Worm (Caenorhabditis elegans) whole organism, L1 larva: ENCODE data around the gene ZK228.3.
A peak's percentile ranks its signal among the peaks of the same experiment; 100 is the strongest.

Experiments used
- C16A3.4 ChIP-seq: fragments of 150-350 bp; optimal IDR thresholded peaks from 2 replicates; lab custom pipeline; 2014; ENCODE audit warnings: missing biosample characterization, missing genetic modification characterization
- C34B4.2 ChIP-seq: sonication (generic microtip); optimal IDR thresholded peaks from 2 replicates; lab custom pipeline; 2017; ENCODE audit warnings: mild to moderate bottlenecking, missing genetic modification characterization, missing compliant biosample characterization
- aly-2 ChIP-seq: fragments of 150-350 bp; optimal IDR thresholded peaks from 2 replicates; lab custom pipeline; 2014; ENCODE audit warnings: missing biosample characterization, missing genetic modification characterization
- ama-1 ChIP-seq: fragments of 150-350 bp; optimal IDR thresholded peaks from 2 replicates; lab custom pipeline; 2014
- blmp-1 ChIP-seq: fragments of 150-350 bp; optimal IDR thresholded peaks from 2 replicates; lab custom pipeline; 2014; ENCODE audit warnings: missing biosample characterization, missing genetic modification characterization
- ceh-63 ChIP-seq: fragments of 200-800 bp; sonication (Bioruptor generic); optimal IDR thresholded peaks from 2 replicates; lab custom pipeline; 2018; ENCODE audit warnings: mild to moderate bottlenecking, missing genetic modification characterization, missing compliant biosample characterization
- ceh-8 ChIP-seq: fragments of 200-800 bp; sonication (Bioruptor generic); optimal IDR thresholded peaks from 2 replicates; lab custom pipeline; 2018; ENCODE audit warnings: mild to moderate bottlenecking, missing genetic modification characterization, moderate library complexity, missing compliant biosample characterization
- ceh-82 ChIP-seq, 3 experiments: fragments of 150-350 bp in 1 of 3; sonication (generic microtip) in 2 of 3; optimal IDR thresholded peaks; 2 replicates each; lab custom pipeline; 2014 to 2017; ENCODE audit warnings: missing biosample characterization in 3 of 3, missing genetic modification characterization in 3 of 3
- ceh-88 ChIP-seq: fragments of 200-800 bp; sonication (Bioruptor generic); IDR thresholded peaks from 2 replicates; pipeline ENCODE4 v1.3.6; 2022; ENCODE audit warnings: missing genetic modification characterization, missing compliant biosample characterization
- ceh-90 ChIP-seq: sonication (generic microtip); optimal IDR thresholded peaks from 2 replicates; lab custom pipeline; 2016; ENCODE audit warnings: missing genetic modification characterization, missing compliant biosample characterization
- dpl-1 ChIP-seq, 3 experiments: fragments of 150-350 bp in 2 of 3; sonication (generic microtip) in 1 of 3; optimal IDR thresholded peaks; 2 replicates each; lab custom pipeline; 2014 to 2017; ENCODE audit warnings: missing biosample characterization in 3 of 3, missing genetic modification characterization in 3 of 3, missing genetic modification reagents in 3 of 3
- dsc-1 ChIP-seq: sonication (generic microtip); optimal IDR thresholded peaks from 2 replicates; lab custom pipeline; 2016; ENCODE audit warnings: mild to moderate bottlenecking, missing genetic modification characterization, missing compliant biosample characterization
- efl-1 ChIP-seq, 4 experiments: fragments of 150-350 bp; optimal IDR thresholded peaks in 3 of 4; peaks in 1 of 4; 1 replicate in 1 of 4; 2 replicates in 3 of 4; lab custom pipeline; 2014; ENCODE audit warnings: missing biosample characterization in 2 of 4, missing genetic modification characterization in 2 of 4, missing genetic modification reagents in 2 of 4
- efl-3 ChIP-seq: fragments of 200-800 bp; sonication (Bioruptor generic); optimal IDR thresholded peaks from 2 replicates; lab custom pipeline; 2018; ENCODE audit warnings: mild to moderate bottlenecking, missing genetic modification characterization, missing compliant biosample characterization
- egl-27 ChIP-seq, 2 experiments: fragments of 150-350 bp in 1 of 2; sonication (generic microtip); optimal IDR thresholded peaks; 3 replicates each; lab custom pipeline; 2017 to 2018; ENCODE audit warnings: missing biosample characterization in 2 of 2, missing genetic modification characterization in 2 of 2, missing genetic modification reagents in 2 of 2
- elt-2 ChIP-seq: sonication (generic microtip); optimal IDR thresholded peaks from 2 replicates; lab custom pipeline; 2016; ENCODE audit warnings: missing genetic modification characterization, mild to moderate bottlenecking, inconsistent platforms, missing compliant biosample characterization, missing genetic modification reagents
- elt-3 ChIP-seq, 6 experiments: fragments of 150-350 bp in 1 of 6; sonication (generic microtip); optimal IDR thresholded peaks; 2 replicates each; lab custom pipeline; 2017 to 2018; ENCODE audit warnings: missing biosample characterization in 6 of 6, missing genetic modification characterization in 6 of 6, inconsistent platforms in 1 of 6
- ets-5 ChIP-seq: fragments of 200-800 bp; sonication (Bioruptor generic); IDR thresholded peaks from 2 replicates; pipeline ENCODE4 v1.3.6; 2022; ENCODE audit warnings: missing genetic modification characterization, missing compliant biosample characterization
- fkh-10 ChIP-seq: sonication (generic microtip); optimal IDR thresholded peaks from 2 replicates; lab custom pipeline; 2017; ENCODE audit warnings: missing biosample characterization, missing genetic modification reagents, missing genetic modification characterization
- fkh-4 ChIP-seq: sonication (generic microtip); optimal IDR thresholded peaks from 2 replicates; lab custom pipeline; 2016; ENCODE audit warnings: missing compliant biosample characterization, missing genetic modification characterization, borderline replicate concordance
- fos-1 ChIP-seq: fragments of 150-350 bp; optimal IDR thresholded peaks from 2 replicates; lab custom pipeline; 2014; ENCODE audit warnings: missing biosample characterization, missing genetic modification characterization
- lin-14 ChIP-seq: fragments of 200-800 bp; sonication (Bioruptor generic); optimal IDR thresholded peaks from 2 replicates; lab custom pipeline; 2018; ENCODE audit warnings: mild to moderate bottlenecking, missing genetic modification characterization, moderate library complexity, missing compliant biosample characterization
- lir-3 ChIP-seq: sonication (generic microtip); optimal IDR thresholded peaks from 2 replicates; lab custom pipeline; 2016; ENCODE audit warnings: mild to moderate bottlenecking, missing genetic modification characterization, moderate library complexity, missing compliant biosample characterization; ENCODE audit not compliant: poor library complexity
- lsy-2 ChIP-seq, 2 experiments: fragments of 150-350 bp; optimal IDR thresholded peaks; 2 replicates each; lab custom pipeline; 2014; ENCODE audit warnings: missing biosample characterization in 2 of 2, missing genetic modification characterization in 2 of 2
- mef-2 ChIP-seq: fragments of 150-350 bp; optimal IDR thresholded peaks from 2 replicates; lab custom pipeline; 2014; ENCODE audit warnings: missing biosample characterization, missing genetic modification characterization
- nhr-11 ChIP-seq: fragments of 150-350 bp; optimal IDR thresholded peaks from 2 replicates; lab custom pipeline; 2014; ENCODE audit warnings: missing biosample characterization, missing genetic modification characterization
- nhr-19 ChIP-seq: fragments of 200-800 bp; sonication (Bioruptor generic); conservative IDR thresholded peaks from 2 replicates; pipeline ENCODE4 v1.3.6; 2022; ENCODE audit warnings: missing genetic modification characterization, missing compliant biosample characterization
- nhr-20 ChIP-seq: sonication (generic microtip); optimal IDR thresholded peaks from 2 replicates; lab custom pipeline; 2016; ENCODE audit warnings: mild to moderate bottlenecking, missing genetic modification characterization, missing compliant biosample characterization
- nhr-237 ChIP-seq: fragments of 150-350 bp; optimal IDR thresholded peaks from 2 replicates; lab custom pipeline; 2014; ENCODE audit warnings: missing biosample characterization, missing genetic modification characterization
- nhr-77 ChIP-seq: fragments of 150-350 bp; optimal IDR thresholded peaks from 2 replicates; lab custom pipeline; 2014; ENCODE audit warnings: missing biosample characterization, missing genetic modification characterization
- nhr-90 ChIP-seq: sonication (generic microtip); optimal IDR thresholded peaks from 2 replicates; lab custom pipeline; 2016; ENCODE audit warnings: mild to moderate bottlenecking, missing genetic modification characterization, missing compliant biosample characterization; ENCODE audit not compliant: poor library complexity
- pqm-1 ChIP-seq: sonication (generic microtip); optimal IDR thresholded peaks from 3 replicates; lab custom pipeline; 2017; ENCODE audit warnings: missing biosample characterization, missing genetic modification characterization
- skn-1 ChIP-seq: fragments of 150-350 bp; optimal IDR thresholded peaks from 2 replicates; lab custom pipeline; 2014; ENCODE audit warnings: missing biosample characterization, missing genetic modification characterization
- snpc-4 ChIP-seq: fragments of 150-350 bp; optimal IDR thresholded peaks from 2 replicates; lab custom pipeline; 2014; ENCODE audit warnings: missing biosample characterization, missing genetic modification characterization
- sox-4 ChIP-seq: sonication (generic microtip); optimal IDR thresholded peaks from 2 replicates; lab custom pipeline; 2016; ENCODE audit warnings: missing genetic modification characterization, missing compliant biosample characterization
- tbx-2 ChIP-seq: sonication (generic microtip); optimal IDR thresholded peaks from 2 replicates; lab custom pipeline; 2016; ENCODE audit warnings: missing genetic modification characterization, missing compliant biosample characterization
- unc-62 ChIP-seq: fragments of 150-350 bp; optimal IDR thresholded peaks from 2 replicates; lab custom pipeline; 2014; ENCODE audit warnings: missing biosample characterization, missing genetic modification reagents, missing genetic modification characterization
- unc-86 ChIP-seq: sonication (generic microtip); optimal IDR thresholded peaks from 2 replicates; lab custom pipeline; 2016; ENCODE audit warnings: missing genetic modification characterization, missing compliant biosample characterization
- xbp-1 ChIP-seq: sonication (generic microtip); optimal IDR thresholded peaks from 2 replicates; lab custom pipeline; 2016; ENCODE audit warnings: missing genetic modification characterization, missing compliant biosample characterization

The ZK228.3 gene

ce11 chrV:18461200-18461728 is at the start of gene ZK228.3:
TSS of gene ZK228.3 (minus strand) at chrV:18461250.
- TF ChIP-seq egl-27 (tag; optimal IDR thresholded peaks at IDR 0.05; lab: Kevin White, UChicago) (no peak), fos-1 (tag; lab: Kevin White, UChicago) (no peak), nhr-20 (tag; lab: Kevin White, UChicago) (peak; percentile 30), elt-2 (peak; percentile 93), elt-3 (tag; optimal IDR thresholded peaks at IDR 0.05; lab: Kevin White, UChicago) (peak in 3 of 6 experiments; percentile 10 to 40 (median 20)), C16A3.4 (tag; lab: Kevin White, UChicago) (no peak)

- no peak for TF ChIP-seq lin-14 (GFP tag; lab: Kevin White, UChicago)
- no peak for TF ChIP-seq fkh-4
- TF ChIP-seq fos-1 (tag; lab: Kevin White, UChicago) = no peak
- TF ChIP-seq ets-5 (GFP tag; lab: Robert Waterston, UW) = no peak
- TF ChIP-seq dpl-1 (GFP tag; optimal IDR thresholded peaks at IDR 0.05; lab: Kevin White, UChicago) = no peak
- no peak for TF ChIP-seq C34B4.2 (tag; lab: Kevin White, UChicago)
- no peak for TF ChIP-seq ceh-82 (tag; optimal IDR thresholded peaks at IDR 0.05; lab: Kevin White, UChicago)
- no peak for TF ChIP-seq C16A3.4 (tag; lab: Kevin White, UChicago)
- no peak for TF ChIP-seq nhr-90 (tag; lab: Kevin White, UChicago)
- TF ChIP-seq tbx-2 = no peak
- TF ChIP-seq lir-3 (tag; lab: Kevin White, UChicago) = no peak
- no peak for TF ChIP-seq blmp-1
- no peak for TF ChIP-seq nhr-11 (tag; lab: Kevin White, UChicago)
- no peak for TF ChIP-seq lsy-2 (tag; optimal IDR thresholded peaks at IDR 0.05; lab: Kevin White, UChicago)
- TF ChIP-seq unc-62 (GFP tag; lab: Kevin White, UChicago) = no peak
- no peak for TF ChIP-seq snpc-4 (tag; lab: Kevin White, UChicago)
- no peak for TF ChIP-seq ceh-63
- no peak for TF ChIP-seq fkh-10 (GFP tag; lab: Kevin White, UChicago)
Observed at ce11 chrV:18508564-18508963, 47.5 kb upstream of the ZK228.3 start, which contains the start of gene Y51A2D.1. TSS of gene Y51A2D.1 (plus strand) at chrV:18508864.

- TF ChIP-seq elt-3 (tag; optimal IDR thresholded peaks at IDR 0.05; lab: Kevin White, UChicago) (no peak), dpl-1 (GFP tag; optimal IDR thresholded peaks at IDR 0.05; lab: Kevin White, UChicago) (no peak), skn-1 (tag; lab: Kevin White, UChicago) (no peak), tbx-2 (no peak), ama-1 (lab: Kevin White, UChicago) (no peak), unc-62 (GFP tag; lab: Kevin White, UChicago) (no peak), lin-14 (GFP tag; lab: Kevin White, UChicago) (no peak), nhr-11 (tag; lab: Kevin White, UChicago) (no peak), dsc-1 (tag; lab: Kevin White, UChicago) (no peak), sox-4 (tag; lab: Kevin White, UChicago) (no peak), xbp-1 (tag; lab: Kevin White, UChicago) (no peak), lsy-2 (tag; optimal IDR thresholded peaks at IDR 0.05; lab: Kevin White, UChicago) (no peak), nhr-19 (GFP tag; lab: Robert Waterston, UW) (no peak), efl-3 (no peak), C16A3.4 (tag; lab: Kevin White, UChicago) (no peak), nhr-77 (tag; lab: Kevin White, UChicago) (no peak), aly-2 (tag; lab: Kevin White, UChicago) (no peak), mef-2 (tag; lab: Kevin White, UChicago) (no peak), efl-1 (optimal IDR thresholded peaks at IDR 0.05; lab: Kevin White, UChicago) (no peak), efl-1 (GFP tag; optimal IDR thresholded peaks at IDR 0.05 in 1 of 2; lab: Kevin White, UChicago) (no peak), ceh-88 (GFP tag; lab: Robert Waterston, UW) (no peak)
Observed at ce11 chrV:18506772-18507171, 45.7 kb upstream of the ZK228.3 start.

- TF ChIP-seq egl-27 (tag; optimal IDR thresholded peaks at IDR 0.05; lab: Kevin White, UChicago) = no peak
- TF ChIP-seq nhr-237 (tag; lab: Kevin White, UChicago) = no peak
- TF ChIP-seq C34B4.2 (tag; lab: Kevin White, UChicago) = no peak
- no peak for TF ChIP-seq unc-86 (tag; lab: Kevin White, UChicago)
- no peak for TF ChIP-seq ceh-8 (GFP tag; lab: Kevin White, UChicago)
- no peak for TF ChIP-seq ceh-90 (tag; lab: Kevin White, UChicago)
- TF ChIP-seq C16A3.4 (tag; lab: Kevin White, UChicago) = no peak
- TF ChIP-seq pqm-1 (tag; lab: Kevin White, UChicago) = no peak
Observed at ce11 chrV:18504610-18505009, 43.6 kb upstream of the ZK228.3 start.
